Fruit fly (Drosophila melanogaster) S2 (cell line): ENCODE measurements around the gene mew.
A peak's percentile ranks its signal among the peaks of the same experiment; 100 is the strongest.

Experiments used
- CG8478 ChIP-seq: fragments of >200 bp; optimal IDR thresholded peaks from 2 replicates; lab custom pipeline; 2018
- CTCF ChIP-seq, 2 experiments: fragments of >200 bp; optimal IDR thresholded peaks; 2 replicates each; lab custom pipeline; 2018

- TF ChIP-seq CTCF (optimal IDR thresholded peaks at IDR 0.05; lab: Kevin White, UChicago) (peak; percentile 75 to 84), CG8478 (lab: Kevin White, UChicago) (no peak)
Observed at dm6 chrX:13204718-13205117, 53.6 kb downstream of the mew start.
